Fruit fly (Drosophila melanogaster): ENCODE data around the gene CG42300.

Gene CG42300

DNA sequence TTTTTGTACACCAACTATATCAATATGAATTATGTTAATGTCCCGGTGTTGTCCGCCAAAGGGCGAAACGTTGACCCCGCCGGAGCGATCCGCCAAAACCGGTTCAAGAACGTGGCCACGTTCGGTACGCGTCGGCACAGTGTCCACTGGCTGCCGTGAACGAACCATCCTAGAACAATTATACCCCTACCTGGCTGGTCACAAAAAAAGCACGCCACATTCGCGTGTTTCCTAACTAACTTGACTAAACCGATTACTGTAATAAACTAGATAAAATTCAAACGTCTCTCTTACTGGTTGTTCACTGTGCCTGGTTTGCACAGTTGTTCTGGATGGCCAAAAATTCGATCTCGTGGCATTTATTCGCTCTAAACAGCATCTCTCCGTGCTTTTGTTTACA, 23.7 kb upstream of the CG42300 start (continued):
- TF ChIP-seq Dad (GFP tag; optimal IDR thresholded peaks at IDR 0.05) = peak; percentile 92
- peak; percentile 89 for TF ChIP-seq jumu (GFP tag; optimal IDR thresholded peaks at IDR 0.05)
- TF ChIP-seq CG4617 (GFP tag; optimal IDR thresholded peaks at IDR 0.05; ENCODE audit: borderline replicate concordance) = peak; percentile 70
- TF ChIP-seq ato (GFP tag; IDR thresholded peaks at IDR 0.05; ENCODE audit: partially characterized antibody) = no peak
- peak; percentile 89 for TF ChIP-seq cas (GFP tag; IDR thresholded peaks at IDR 0.05)
- peak; percentile 90 for TF ChIP-seq CG13296 (GFP tag; optimal IDR thresholded peaks at IDR 0.05)
- TF ChIP-seq Ptx1 (GFP tag; IDR thresholded peaks at IDR 0.05) = peak; percentile 90
- peak; percentile 75 for TF ChIP-seq gcm (GFP tag; optimal IDR thresholded peaks at IDR 0.05)
- TF ChIP-seq CG7928 (GFP tag; optimal IDR thresholded peaks at IDR 0.05) = peak; percentile 75
- TF ChIP-seq CG13123 (GFP tag; optimal IDR thresholded peaks at IDR 0.05) = peak; percentile 81
- TF ChIP-seq pros (GFP tag; optimal IDR thresholded peaks at IDR 0.05) = no peak
- peak; percentile 90 for TF ChIP-seq CG9609 (GFP tag; optimal IDR thresholded peaks at IDR 0.05)
- TF ChIP-seq CG10979 (tag; optimal IDR thresholded peaks at IDR 0.05) = peak; percentile 88
- TF ChIP-seq ci (GFP tag; IDR thresholded peaks at IDR 0.05) = peak; percentile 96
- TF ChIP-seq Hand (GFP tag; optimal IDR thresholded peaks at IDR 0.05) = peak; percentile 83
- TF ChIP-seq salm (tag; optimal IDR thresholded peaks at IDR 0.05) = peak; percentile 75
- peak; percentile 83 for TF ChIP-seq oc (tag; optimal IDR thresholded peaks at IDR 0.05)
- TF ChIP-seq CG15269 (tag; optimal IDR thresholded peaks at IDR 0.05) = peak; percentile 94
- TF ChIP-seq ase (GFP tag; IDR thresholded peaks at IDR 0.05) = peak; percentile 86
- peak; percentile 87 for TF ChIP-seq B-H1 (GFP tag; IDR thresholded peaks at IDR 0.05)
- TF ChIP-seq trh (GFP tag; optimal IDR thresholded peaks at IDR 0.05) = peak; percentile 61
- TF ChIP-seq phol (tag; optimal IDR thresholded peaks at IDR 0.05) = peak; percentile 84
- TF ChIP-seq CG34376 (GFP tag; optimal IDR thresholded peaks at IDR 0.05) = peak; percentile 79
- peak; percentile 91 for TF ChIP-seq gem (tag; optimal IDR thresholded peaks at IDR 0.05)
- TF ChIP-seq twi (tag; optimal IDR thresholded peaks at IDR 0.05) = peak; percentile 80
- TF ChIP-seq mirr (GFP tag; optimal IDR thresholded peaks at IDR 0.05) = peak; percentile 90
- TF ChIP-seq CG12391 (tag; optimal IDR thresholded peaks at IDR 0.05) = peak; percentile 86
- peak; percentile 89 for TF ChIP-seq corto (GFP tag; optimal IDR thresholded peaks at IDR 0.05)
- no peak for TF ChIP-seq CG42726 (GFP tag; IDR thresholded peaks at IDR 0.05; ENCODE audit: partially characterized antibody)
- no peak for TF ChIP-seq knrl (GFP tag; IDR thresholded peaks at IDR 0.05; ENCODE audit: partially characterized antibody)
- TF ChIP-seq unc-4 (GFP tag; IDR thresholded peaks at IDR 0.05; ENCODE audit: partially characterized antibody) = no peak
- TF ChIP-seq Hr3 (GFP tag; optimal IDR thresholded peaks at IDR 0.05) = peak; percentile 83
- TF ChIP-seq Taf1 (GFP tag; IDR thresholded peaks at IDR 0.05) = peak; percentile 93
- TF ChIP-seq Dbx (GFP tag; IDR thresholded peaks at IDR 0.05) = peak; percentile 93
- peak; percentile 82 for TF ChIP-seq CG12299 (tag; optimal IDR thresholded peaks at IDR 0.05)
- no peak for TF ChIP-seq Dp (GFP tag; optimal IDR thresholded peaks at IDR 0.05)
- peak; percentile 34 for TF ChIP-seq bigmax (GFP tag; optimal IDR thresholded peaks at IDR 0.05)
- TF ChIP-seq CG9797 (GFP tag; optimal IDR thresholded peaks at IDR 0.05) = peak; percentile 13
- peak; percentile 72 for TF ChIP-seq p53 (GFP tag; optimal IDR thresholded peaks at IDR 0.05)
- peak; percentile 76 for TF ChIP-seq Nf-YA (GFP tag; IDR thresholded peaks at IDR 0.05)
- TF ChIP-seq C15 (GFP tag; IDR thresholded peaks at IDR 0.05) = peak; percentile 75; the same call in 2 of the 3 replicates
- TF ChIP-seq CG14710 (tag; optimal IDR thresholded peaks at IDR 0.05) = peak; percentile 84
- peak; percentile 92 for TF ChIP-seq sisA (GFP tag; IDR thresholded peaks at IDR 0.05)
- peak; percentile 76 for TF ChIP-seq Six4 (GFP tag; optimal IDR thresholded peaks at IDR 0.05)
- TF ChIP-seq Ravus (GFP tag; IDR thresholded peaks at IDR 0.05) = peak; percentile 84
- TF ChIP-seq CG11093 (GFP tag; IDR thresholded peaks at IDR 0.05) = peak; percentile 83; the same call in 2 of the 3 replicates
- TF ChIP-seq CG11723 (GFP tag; optimal IDR thresholded peaks at IDR 0.05) = peak; percentile 83

Data from whole organism, embryonic.